Worm (Caenorhabditis elegans) whole organism, early embryonic: ENCODE data around the gene magu-1.
A peak's percentile ranks its signal among the peaks of the same experiment; 100 is the strongest.

Source experiments
- B0310.2 ChIP-seq: sonication (generic microtip); optimal IDR thresholded peaks from 2 replicates; lab custom pipeline; 2016; ENCODE audit warnings: mild to moderate bottlenecking, missing genetic modification characterization, missing compliant biosample characterization
- aly-1 ChIP-seq: sonication (generic microtip); optimal IDR thresholded peaks from 2 replicates; lab custom pipeline; 2016; ENCODE audit warnings: missing genetic modification characterization, missing compliant biosample characterization
- ama-1 ChIP-seq: fragments of 150-350 bp; optimal IDR thresholded peaks from 2 replicates; lab custom pipeline; 2014
- ceh-13 ChIP-seq: fragments of 200-800 bp; sonication (Bioruptor generic); optimal IDR thresholded peaks from 2 replicates; lab custom pipeline; 2018; ENCODE audit warnings: mild to moderate bottlenecking, missing genetic modification characterization, missing compliant biosample characterization
- ceh-36 ChIP-seq: sonication (generic microtip); optimal IDR thresholded peaks from 2 replicates; lab custom pipeline; 2016; ENCODE audit warnings: missing genetic modification characterization, inconsistent platforms, missing compliant biosample characterization
- ets-7 ChIP-seq: sonication (generic microtip); optimal IDR thresholded peaks from 2 replicates; lab custom pipeline; 2016; ENCODE audit warnings: missing genotype, missing genetic modification characterization, missing compliant biosample characterization
- flt-1 ChIP-seq: fragments of 200-800 bp; sonication (Bioruptor generic); IDR thresholded peaks from 2 replicates; pipeline ENCODE4 v1.3.6; 2022; ENCODE audit warnings: missing genetic modification characterization, missing compliant biosample characterization
- pes-1 ChIP-seq: fragments of 200-800 bp; sonication (Bioruptor generic); IDR thresholded peaks from 2 replicates; pipeline ENCODE4 v1.3.6; 2022; ENCODE audit warnings: missing genetic modification reagents, missing genetic modification characterization, missing compliant biosample characterization
- sea-1 ChIP-seq: fragments of 200-800 bp; sonication (Bioruptor generic); conservative IDR thresholded peaks from 2 replicates; pipeline ENCODE4 v1.3.6; 2022; ENCODE audit warnings: missing genetic modification characterization, missing compliant biosample characterization
- tbx-37 ChIP-seq: fragments of 200-800 bp; sonication (Bioruptor generic); conservative IDR thresholded peaks from 2 replicates; pipeline ENCODE4 v1.3.6; 2022; ENCODE audit warnings: missing genetic modification reagents, missing genetic modification characterization, missing compliant biosample characterization
- tra-4 ChIP-seq: sonication (generic microtip); optimal IDR thresholded peaks from 2 replicates; lab custom pipeline; 2017; ENCODE audit warnings: missing genetic modification characterization, missing compliant biosample characterization

DNA sequence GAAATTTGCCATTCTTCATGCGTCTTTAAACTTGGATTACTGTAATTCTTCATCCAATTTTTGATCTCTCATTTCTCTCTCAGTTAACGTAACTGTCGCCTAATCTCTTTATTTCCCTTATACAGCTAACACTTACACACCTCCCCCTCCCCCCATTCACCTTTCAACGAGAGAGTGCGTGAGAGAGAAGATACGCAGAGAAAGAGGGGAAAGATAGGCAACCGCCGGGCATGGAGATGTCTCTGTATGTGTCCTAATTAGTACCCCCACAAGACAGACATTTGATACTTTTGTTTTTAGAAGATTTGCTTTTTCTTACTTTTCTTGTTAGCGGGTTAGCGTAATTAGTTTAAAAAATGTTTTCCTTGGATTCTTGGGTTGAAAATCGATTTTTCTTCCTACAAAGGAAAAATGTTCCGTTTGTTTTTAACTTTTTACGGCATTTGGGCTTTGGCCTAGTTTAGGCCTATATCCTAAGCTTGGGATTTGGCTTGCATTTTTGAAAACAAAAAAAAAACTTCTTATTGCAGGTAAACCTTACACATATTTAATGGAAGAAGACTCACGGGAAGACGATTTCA, 37.1 kb downstream of the magu-1 start, which contains the start of gene affl-2:
- no peak for TF ChIP-seq tra-4 (tag; lab: Kevin White, UChicago)
- TF ChIP-seq flt-1 (GFP tag; lab: Robert Waterston, UW) = no peak
- no peak for TF ChIP-seq B0310.2 (tag; lab: Kevin White, UChicago)
- no peak for TF ChIP-seq sea-1
- peak; percentile 48 for TF ChIP-seq ceh-36
- TF ChIP-seq ets-7 (tag; lab: Kevin White, UChicago) = no peak
- TF ChIP-seq pes-1 (GFP tag; lab: Robert Waterston, UW) = no peak
- no peak for TF ChIP-seq ama-1 (lab: Kevin White, UChicago)
- no peak for TF ChIP-seq tbx-37 (GFP tag; lab: Robert Waterston, UW)
- TF ChIP-seq ceh-13 = no peak
- TF ChIP-seq aly-1 (tag; lab: Kevin White, UChicago) = no peak
